Fruit fly (Drosophila melanogaster): ENCODE results near the gene CG13667.

Gene CG13667

DNA sequence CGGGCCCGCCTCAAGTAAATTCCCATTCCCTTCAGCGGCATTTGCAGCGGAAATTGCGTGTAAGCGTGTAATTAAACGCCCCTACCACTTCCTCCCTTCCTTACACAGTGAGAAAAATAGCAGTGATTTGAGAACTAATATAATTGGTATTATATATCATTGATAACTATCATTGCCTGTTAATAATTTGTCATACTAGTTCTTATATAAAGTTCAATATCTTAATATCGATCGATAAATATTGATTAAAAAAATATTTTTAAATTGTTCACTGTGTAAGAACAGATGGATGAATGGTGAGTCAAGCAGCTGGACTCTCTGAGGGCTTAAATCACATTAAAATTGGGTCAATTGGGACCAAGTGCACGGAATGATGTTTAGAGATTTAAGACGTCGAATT lies 39.8 kb downstream of the CG13667 start:
- TF ChIP-seq Hr78 (GFP tag; optimal IDR thresholded peaks at IDR 0.05) (no peak), ey (GFP tag; optimal IDR thresholded peaks at IDR 0.05) (no peak), Sp1 (GFP tag; optimal IDR thresholded peaks at IDR 0.05) (peak; percentile 11), fru (GFP tag; optimal IDR thresholded peaks at IDR 0.05) (peak; percentile 38), HLH106 (tag; optimal IDR thresholded peaks at IDR 0.05) (peak; percentile 59), pan (optimal IDR thresholded peaks at IDR 0.05) (no peak), sage (GFP tag; optimal IDR thresholded peaks at IDR 0.05) (no peak)

DNA sequence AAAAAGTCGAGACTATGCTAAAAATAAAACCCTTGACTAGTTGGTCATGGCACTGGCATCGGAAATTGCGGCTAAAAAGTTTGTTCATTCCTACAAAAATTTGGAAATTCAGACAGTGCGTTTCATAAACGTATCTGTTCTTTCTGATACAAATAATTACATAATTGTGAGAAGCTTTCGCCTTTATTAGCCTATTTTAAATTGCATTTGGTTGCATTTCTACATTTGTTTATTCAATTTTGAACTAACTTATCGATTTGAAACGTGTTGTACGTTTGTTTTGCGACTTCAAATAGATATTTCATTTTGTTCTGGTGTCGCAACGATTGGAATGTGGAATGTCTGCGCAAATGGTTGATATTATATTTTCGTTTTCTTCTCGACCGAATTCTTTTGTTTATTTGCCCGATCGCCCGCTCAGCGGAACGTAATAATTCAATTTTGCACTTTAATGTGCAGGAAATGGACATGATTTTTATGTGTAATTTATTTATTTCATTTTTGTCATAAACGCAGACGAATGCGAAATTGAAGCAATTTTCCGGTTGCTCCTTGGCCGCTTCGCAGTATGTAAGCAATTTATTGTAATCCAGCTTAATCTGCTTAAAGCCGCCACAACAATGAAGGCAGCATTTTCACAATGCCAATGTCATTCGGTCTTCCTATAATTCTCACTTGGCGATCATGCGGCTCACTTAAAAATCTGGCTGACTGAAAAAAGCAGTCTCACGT lies 41.0 kb downstream of the CG13667 start:
- TF ChIP-seq psq (GFP tag; optimal IDR thresholded peaks at IDR 0.05), result peak; percentile 3
- no peak for TF ChIP-seq Hr83 (GFP tag; optimal IDR thresholded peaks at IDR 0.05; ENCODE audit: poor library complexity, severe bottlenecking)
- peak; percentile 16 for TF ChIP-seq HLH106 (tag; optimal IDR thresholded peaks at IDR 0.05)
- TF ChIP-seq dmrt93B (GFP tag; optimal IDR thresholded peaks at IDR 0.05), result no peak
- TF ChIP-seq GATAd (GFP tag; optimal IDR thresholded peaks at IDR 0.05), result no peak
- TF ChIP-seq br (GFP tag; optimal IDR thresholded peaks at IDR 0.05), result peak; percentile 34
- no peak for TF ChIP-seq Jra (GFP tag; optimal IDR thresholded peaks at IDR 0.05)
- TF ChIP-seq N (GFP tag; optimal IDR thresholded peaks at IDR 0.05), result no peak
- TF ChIP-seq CG32264 (GFP tag; optimal IDR thresholded peaks at IDR 0.05), result no peak
- TF ChIP-seq Sp1 (GFP tag; optimal IDR thresholded peaks at IDR 0.05), result no peak
- TF ChIP-seq brk (GFP tag; optimal IDR thresholded peaks at IDR 0.05), result no peak
- TF ChIP-seq tai (GFP tag; optimal IDR thresholded peaks at IDR 0.05), result no peak
- peak in 1 of 2 experiments; percentile 55 for TF ChIP-seq foxo (GFP tag; optimal IDR thresholded peaks at IDR 0.05)
- no peak for TF ChIP-seq Vsx2 (GFP tag; optimal IDR thresholded peaks at IDR 0.05; ENCODE audit: partially characterized antibody)
- no peak for TF ChIP-seq Rel (GFP tag; optimal IDR thresholded peaks at IDR 0.05)
- TF ChIP-seq Rel (tag; optimal IDR thresholded peaks at IDR 0.05), result no peak
- peak; percentile 32 for TF ChIP-seq ey (GFP tag; optimal IDR thresholded peaks at IDR 0.05)
- no peak for TF ChIP-seq Dif (GFP tag; optimal IDR thresholded peaks at IDR 0.05; ENCODE audit: partially characterized antibody)
- TF ChIP-seq sv (GFP tag; optimal IDR thresholded peaks at IDR 0.05), result no peak
- no peak for TF ChIP-seq jim (GFP tag; optimal IDR thresholded peaks at IDR 0.05)
- TF ChIP-seq rgr (GFP tag; optimal IDR thresholded peaks at IDR 0.05), result peak; percentile 47
- peak; percentile 26 for TF ChIP-seq fru (GFP tag; optimal IDR thresholded peaks at IDR 0.05)
- no peak for TF ChIP-seq CG9705 (GFP tag; optimal IDR thresholded peaks at IDR 0.05)
- TF ChIP-seq dsf (GFP tag; optimal IDR thresholded peaks at IDR 0.05; ENCODE audit: borderline replicate concordance), result no peak
- peak; percentile 34 for TF ChIP-seq h (GFP tag; optimal IDR thresholded peaks at IDR 0.05)

- no peak for TF ChIP-seq usp (GFP tag; optimal IDR thresholded peaks at IDR 0.05)
- no peak for TF ChIP-seq CG32264 (GFP tag; optimal IDR thresholded peaks at IDR 0.05)
- TF ChIP-seq Hr83 (GFP tag; optimal IDR thresholded peaks at IDR 0.05; ENCODE audit: poor library complexity, severe bottlenecking), result no peak
- TF ChIP-seq Rel (GFP tag; optimal IDR thresholded peaks at IDR 0.05), result no peak
- TF ChIP-seq Rel (tag; optimal IDR thresholded peaks at IDR 0.05), result no peak
- TF ChIP-seq fru (GFP tag; optimal IDR thresholded peaks at IDR 0.05), result no peak
- no peak for TF ChIP-seq Jra (GFP tag; optimal IDR thresholded peaks at IDR 0.05)
- no peak for TF ChIP-seq Vsx2 (GFP tag; optimal IDR thresholded peaks at IDR 0.05; ENCODE audit: partially characterized antibody)
- TF ChIP-seq dsf (GFP tag; optimal IDR thresholded peaks at IDR 0.05; ENCODE audit: borderline replicate concordance), result no peak
- no peak for TF ChIP-seq Hnf4 (GFP tag; optimal IDR thresholded peaks at IDR 0.05)
- TF ChIP-seq HLH106 (tag; optimal IDR thresholded peaks at IDR 0.05), result no peak
- TF ChIP-seq Sp1 (GFP tag; optimal IDR thresholded peaks at IDR 0.05), result no peak
- TF ChIP-seq tai (GFP tag; optimal IDR thresholded peaks at IDR 0.05), result no peak
- no peak for TF ChIP-seq woc (GFP tag; optimal IDR thresholded peaks at IDR 0.05)
- TF ChIP-seq h (GFP tag; optimal IDR thresholded peaks at IDR 0.05), result no peak
- no peak for TF ChIP-seq Abd-B (GFP tag; optimal IDR thresholded peaks at IDR 0.05)
Observed at dm6 chr3L:8447795-8448516, 42.7 kb downstream of the CG13667 start.

- no peak for TF ChIP-seq ey (GFP tag; optimal IDR thresholded peaks at IDR 0.05)
- TF ChIP-seq sv (GFP tag; optimal IDR thresholded peaks at IDR 0.05), result no peak
- TF ChIP-seq rgr (GFP tag; optimal IDR thresholded peaks at IDR 0.05), result peak; percentile 25
- TF ChIP-seq usp (GFP tag; optimal IDR thresholded peaks at IDR 0.05), result no peak
- no peak for TF ChIP-seq Abd-B (GFP tag; optimal IDR thresholded peaks at IDR 0.05)
- peak in 1 of 2 experiments; percentile 65 for TF ChIP-seq foxo (GFP tag; optimal IDR thresholded peaks at IDR 0.05)
- TF ChIP-seq h (GFP tag; optimal IDR thresholded peaks at IDR 0.05), result peak; percentile 58
- TF ChIP-seq Sp1 (GFP tag; optimal IDR thresholded peaks at IDR 0.05), result no peak
- no peak for TF ChIP-seq Hr83 (GFP tag; optimal IDR thresholded peaks at IDR 0.05; ENCODE audit: poor library complexity, severe bottlenecking)
- no peak for TF ChIP-seq Hnf4 (GFP tag; optimal IDR thresholded peaks at IDR 0.05)
- peak; percentile 46 for TF ChIP-seq br (GFP tag; optimal IDR thresholded peaks at IDR 0.05)
- peak; percentile 0 for TF ChIP-seq psq (GFP tag; optimal IDR thresholded peaks at IDR 0.05)
- no peak for TF ChIP-seq dsf (GFP tag; optimal IDR thresholded peaks at IDR 0.05; ENCODE audit: borderline replicate concordance)
- TF ChIP-seq CG32264 (GFP tag; optimal IDR thresholded peaks at IDR 0.05), result no peak
- no peak for TF ChIP-seq dmrt93B (GFP tag; optimal IDR thresholded peaks at IDR 0.05)
- TF ChIP-seq Hr78 (GFP tag; optimal IDR thresholded peaks at IDR 0.05), result no peak
- TF ChIP-seq dl (GFP tag; optimal IDR thresholded peaks at IDR 0.05; ENCODE audit: insufficient read depth in 1 of 2, partially characterized antibody in 2 of 2), result no peak
- no peak for TF ChIP-seq brk (GFP tag; optimal IDR thresholded peaks at IDR 0.05)
- peak; percentile 59 for TF ChIP-seq fru (GFP tag; optimal IDR thresholded peaks at IDR 0.05)
- TF ChIP-seq tai (GFP tag; optimal IDR thresholded peaks at IDR 0.05), result no peak
- TF ChIP-seq OdsH (GFP tag; optimal IDR thresholded peaks at IDR 0.05), result peak; percentile 21
- no peak for TF ChIP-seq CrebA (GFP tag; optimal IDR thresholded peaks at IDR 0.05; ENCODE audit: borderline replicate concordance)
Observed at dm6 chr3L:8448517-8448889, 43.2 kb downstream of the CG13667 start.

Data from whole organism, wandering third instar larva.